Fruit fly (Drosophila melanogaster): Measurements from ENCODE around the gene CG2145.

CG2145 gene

DNA sequence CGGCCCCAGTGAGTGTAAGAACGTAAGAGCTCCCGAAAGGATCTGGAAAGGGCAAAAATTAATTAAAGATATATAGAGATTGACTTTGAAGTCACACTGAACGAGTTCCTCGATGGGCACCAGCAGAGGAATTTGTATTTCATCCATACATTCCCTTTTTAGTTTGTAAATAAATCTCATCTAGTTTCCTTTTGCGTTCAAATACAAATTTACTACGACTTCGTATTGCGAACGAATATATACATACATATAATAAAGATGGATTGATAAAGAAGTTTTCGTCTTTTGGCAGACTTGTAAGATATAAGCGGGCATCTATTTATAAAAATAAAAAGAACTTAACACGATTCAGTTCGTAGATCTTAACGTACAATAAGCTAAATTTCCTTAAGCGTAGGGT is 27.5 kb upstream of the CG2145 start, which contains the start of gene CG15208:
TSS of gene CG15208 (plus strand) at position 301 of the 400 bp plus-strand sequence.
- TF ChIP-seq fd59A (GFP tag; optimal IDR thresholded peaks at IDR 0.05) (no peak), CG6276 (GFP tag; optimal IDR thresholded peaks at IDR 0.05) (no peak), cyc (GFP tag; optimal IDR thresholded peaks at IDR 0.05) (no peak), svp (GFP tag) (no peak), Eip75B (GFP tag; optimal IDR thresholded peaks at IDR 0.05) (no peak), Hr4 (GFP tag; optimal IDR thresholded peaks at IDR 0.05) (no peak), CG3032 (tag; optimal IDR thresholded peaks at IDR 0.05) (no peak), CG6808 (GFP tag; optimal IDR thresholded peaks at IDR 0.05) (no peak), salr (GFP tag; optimal IDR thresholded peaks at IDR 0.05) (no peak), fkh (GFP tag; optimal IDR thresholded peaks at IDR 0.05) (no peak)

dm6 chrX:10905047-10905446 is 22.2 kb upstream of the CG2145 start:
- TF ChIP-seq acj6 (GFP tag; optimal IDR thresholded peaks at IDR 0.05) (peak; percentile 16), Ets21C (GFP tag; optimal IDR thresholded peaks at IDR 0.05) (peak; percentile 15), CG34406 (GFP tag; optimal IDR thresholded peaks at IDR 0.05) (peak; percentile 20), Met (GFP tag; optimal IDR thresholded peaks at IDR 0.05) (peak; percentile 46), CG6808 (GFP tag; optimal IDR thresholded peaks at IDR 0.05) (no peak), Sox15 (GFP tag; optimal IDR thresholded peaks at IDR 0.05) (no peak), CG16779 (tag; optimal IDR thresholded peaks at IDR 0.05) (no peak), cyc (GFP tag; optimal IDR thresholded peaks at IDR 0.05) (no peak), Hr38 (GFP tag; optimal IDR thresholded peaks at IDR 0.05) (no peak), Gug (GFP tag; IDR thresholded peaks at IDR 0.05) (no peak), CG32006 (GFP tag; optimal IDR thresholded peaks at IDR 0.05) (peak; percentile 42), Sox102F (GFP tag; optimal IDR thresholded peaks at IDR 0.05) (peak; percentile 42), CG9139 (GFP tag; optimal IDR thresholded peaks at IDR 0.05) (no peak), CG6276 (GFP tag; optimal IDR thresholded peaks at IDR 0.05) (no peak), eg (GFP tag; IDR thresholded peaks at IDR 0.05) (peak; percentile 10; the same call in 1 of the 3 replicates), fkh (GFP tag; optimal IDR thresholded peaks at IDR 0.05) (no peak), dac (GFP tag; optimal IDR thresholded peaks at IDR 0.05) (no peak), achi (GFP tag; optimal IDR thresholded peaks at IDR 0.05) (peak; percentile 26), Hr4 (GFP tag; optimal IDR thresholded peaks at IDR 0.05) (peak; percentile 20), fd85E (GFP tag; optimal IDR thresholded peaks at IDR 0.05) (no peak), svp (GFP tag) (peak; percentile 69), CG3919 (GFP tag; optimal IDR thresholded peaks at IDR 0.05) (no peak), CG8632 (GFP tag; optimal IDR thresholded peaks at IDR 0.05) (peak; percentile 1), CG1621 (tag; optimal IDR thresholded peaks at IDR 0.05) (no peak), pdm3 (GFP tag; optimal IDR thresholded peaks at IDR 0.05) (no peak), CG6854 (GFP tag; optimal IDR thresholded peaks at IDR 0.05) (no peak), net (GFP tag; optimal IDR thresholded peaks at IDR 0.05) (no peak), topi (GFP tag; optimal IDR thresholded peaks at IDR 0.05) (peak; percentile 41), Smox (GFP tag; optimal IDR thresholded peaks at IDR 0.05) (peak; percentile 33), CG31627 (GFP tag; optimal IDR thresholded peaks at IDR 0.05) (peak; percentile 29), vri (GFP tag; optimal IDR thresholded peaks at IDR 0.05) (no peak), Ets96B (tag; optimal IDR thresholded peaks at IDR 0.05) (no peak), CG15336 (GFP tag; IDR thresholded peaks at IDR 0.05) (peak; percentile 46), OdsH (GFP tag; optimal IDR thresholded peaks at IDR 0.05) (peak; percentile 36), fd59A (GFP tag; optimal IDR thresholded peaks at IDR 0.05) (no peak), CG6163 (GFP tag; IDR thresholded peaks at IDR 0.05) (peak; percentile 28; the same call in 1 of the 3 replicates), CG4318 (GFP tag; optimal IDR thresholded peaks at IDR 0.05) (no peak), Sox14 (GFP tag; optimal IDR thresholded peaks at IDR 0.05) (peak; percentile 5), CG3032 (tag; optimal IDR thresholded peaks at IDR 0.05) (no peak), Eip78C (GFP tag) (peak; percentile 79), CG8319 (GFP tag; optimal IDR thresholded peaks at IDR 0.05) (no peak), esn (GFP tag; optimal IDR thresholded peaks at IDR 0.05) (peak; percentile 51), Lpt (GFP tag; optimal IDR thresholded peaks at IDR 0.05) (no peak), CG11762 (GFP tag; optimal IDR thresholded peaks at IDR 0.05; ENCODE audit: insufficient read depth) (no peak), Eip75B (GFP tag; optimal IDR thresholded peaks at IDR 0.05) (peak; percentile 57), dsx (GFP tag; optimal IDR thresholded peaks at IDR 0.05; ENCODE audit: poor library complexity, severe bottlenecking) (no peak), spab (GFP tag; optimal IDR thresholded peaks at IDR 0.05) (peak; percentile 13), CG8119 (GFP tag; IDR thresholded peaks at IDR 0.05) (no peak)
